Fruit fly (Drosophila melanogaster): ENCODE data around the gene CG6380.

DNA sequence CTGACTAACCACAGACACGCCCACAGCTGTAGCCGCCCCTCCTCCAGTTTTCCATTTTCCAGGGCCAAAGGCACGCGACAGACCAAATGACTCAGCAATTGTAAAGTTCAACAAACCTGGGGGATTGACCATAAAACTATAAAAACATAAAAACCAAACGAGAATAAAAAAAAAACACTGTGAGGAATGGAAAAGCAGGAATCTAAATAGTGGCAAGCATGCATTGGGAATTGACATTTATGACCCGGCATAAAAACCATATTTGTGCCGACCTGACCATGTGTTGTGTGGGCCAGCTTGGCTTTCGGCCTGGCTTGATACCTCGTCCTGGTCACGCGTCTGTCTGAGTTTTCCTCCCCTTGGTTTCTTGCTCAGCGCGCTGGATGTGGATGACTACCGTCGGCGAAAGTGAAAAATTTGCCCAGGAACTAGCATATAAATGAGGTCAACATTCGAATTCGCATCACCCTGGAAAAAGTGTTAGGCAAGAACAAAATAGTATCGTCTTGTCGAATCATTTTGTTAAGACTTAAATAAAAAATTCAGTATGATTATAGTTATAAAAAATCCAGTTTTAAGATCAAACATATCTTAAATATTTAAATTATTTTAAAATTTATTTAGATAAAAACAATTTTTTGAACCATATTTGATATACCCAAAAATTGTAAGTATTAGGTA lies 25.2 kb downstream of the CG6380 start:
- TF ChIP-seq rn (GFP tag; IDR thresholded peaks at IDR 0.05) = no peak
- TF ChIP-seq CG13204 (GFP tag; optimal IDR thresholded peaks at IDR 0.05) = no peak

Measured in whole organism, pupa.